Worm (Caenorhabditis elegans) whole organism, late embryonic: Measurements from ENCODE around the gene F46C5.6.

ENCODE experiments used
- C38D4.7 ChIP-seq: fragments of 200-800 bp; sonication (Bioruptor generic); optimal IDR thresholded peaks from 2 replicates; lab custom pipeline; 2018; ENCODE audit warnings: mild to moderate bottlenecking, missing genetic modification characterization, moderate library complexity, missing compliant biosample characterization
- ceh-45 ChIP-seq: fragments of 200-800 bp; sonication (Bioruptor generic); IDR thresholded peaks from 2 replicates; pipeline ENCODE4 v1.3.6; 2022; ENCODE audit warnings: missing genetic modification reagents, missing genetic modification characterization, missing compliant biosample characterization
- ceh-6 ChIP-seq: fragments of 200-800 bp; sonication (Bioruptor generic); optimal IDR thresholded peaks from 2 replicates; lab custom pipeline; 2018; ENCODE audit warnings: mild to moderate bottlenecking, missing genetic modification characterization, missing compliant biosample characterization
- nhr-11 ChIP-seq: fragments of 150-350 bp; optimal IDR thresholded peaks from 2 replicates; lab custom pipeline; 2014; ENCODE audit warnings: missing biosample characterization, missing genetic modification characterization
- ref-2 ChIP-seq: sonication (generic microtip); optimal IDR thresholded peaks from 2 replicates; lab custom pipeline; 2016; ENCODE audit warnings: missing genetic modification characterization, missing compliant biosample characterization
- unc-86 ChIP-seq: sonication (generic microtip); optimal IDR thresholded peaks from 2 replicates; lab custom pipeline; 2016; ENCODE audit warnings: missing genetic modification characterization, missing compliant biosample characterization

ce11 chrII:8799725-8800124 is 44.6 kb downstream of the F46C5.6 start:
- no peak for TF ChIP-seq C38D4.7 (GFP tag; lab: Kevin White, UChicago)
- TF ChIP-seq unc-86 (tag; lab: Kevin White, UChicago), result no peak
- no peak for TF ChIP-seq ceh-45 (GFP tag; lab: Robert Waterston, UW)
- TF ChIP-seq ref-2, result no peak
- TF ChIP-seq ceh-6 (GFP tag; lab: Kevin White, UChicago), result no peak
- TF ChIP-seq nhr-11 (tag; lab: Kevin White, UChicago), result no peak
